Worm (Caenorhabditis elegans) whole organism, L4 larva: ENCODE data around the gene flp-15.

ENCODE experiments used
- D1046.2 ChIP-seq: fragments of 200-800 bp; sonication (Bioruptor generic); IDR thresholded peaks from 2 replicates; pipeline ENCODE4 v1.3.6; 2022; ENCODE audit warnings: missing genetic modification characterization, missing compliant biosample characterization
- F10B5.3 ChIP-seq: sonication (generic microtip); optimal IDR thresholded peaks from 2 replicates; lab custom pipeline; 2016; ENCODE audit warnings: mild to moderate bottlenecking, missing genetic modification characterization, missing compliant biosample characterization
- F26F4.8 ChIP-seq: fragments of 200-800 bp; sonication (Bioruptor generic); conservative IDR thresholded peaks from 2 replicates; pipeline ENCODE4 v1.3.6; 2022; ENCODE audit warnings: missing genetic modification characterization, missing compliant biosample characterization
- F44E2.7 ChIP-seq: fragments of 200-800 bp; sonication (Bioruptor generic); IDR thresholded peaks from 2 replicates; pipeline ENCODE4 v2.1.2; 2022; ENCODE audit warnings: missing genetic modification characterization, missing compliant biosample characterization
- F49E8.2 ChIP-seq: sonication (generic microtip); optimal IDR thresholded peaks from 2 replicates; lab custom pipeline; 2016; ENCODE audit warnings: missing compliant biosample characterization, mild to moderate bottlenecking, missing genetic modification characterization, borderline replicate concordance
- Y5F2A.4 ChIP-seq: fragments of 200-800 bp; sonication (Bioruptor generic); optimal IDR thresholded peaks from 2 replicates; lab custom pipeline; 2018; ENCODE audit warnings: mild to moderate bottlenecking, missing genetic modification characterization, missing compliant biosample characterization
- Y75B8A.6 ChIP-seq: fragments of 200-800 bp; sonication (Bioruptor generic); IDR thresholded peaks from 2 replicates; pipeline ENCODE4 v1.3.6; 2022; ENCODE audit warnings: missing genetic modification reagents, missing genetic modification characterization, missing compliant biosample characterization
- ZK337.2 ChIP-seq: fragments of 200-800 bp; sonication (Bioruptor generic); IDR thresholded peaks from 2 replicates; pipeline ENCODE4 v1.3.6; 2022; ENCODE audit warnings: missing genetic modification reagents, missing genetic modification characterization, missing compliant biosample characterization
- ZK546.5 ChIP-seq, 2 experiments: sonication (generic microtip); optimal IDR thresholded peaks; 2 replicates each; lab custom pipeline; 2017; ENCODE audit warnings: missing biosample characterization in 2 of 2, missing genetic modification characterization in 2 of 2
- ama-1 ChIP-seq: fragments of 150-350 bp; optimal IDR thresholded peaks from 2 replicates; lab custom pipeline; 2014; ENCODE audit warnings: inconsistent platforms, mixed read lengths
- attf-4 ChIP-seq: sonication (generic microtip); optimal IDR thresholded peaks from 3 replicates; lab custom pipeline; 2017; ENCODE audit warnings: missing biosample characterization, missing genetic modification characterization
- cey-2 ChIP-seq: sonication (generic microtip); optimal IDR thresholded peaks from 3 replicates; lab custom pipeline; 2017; ENCODE audit warnings: missing genetic modification characterization, mild to moderate bottlenecking, missing compliant biosample characterization, antibody characterized with exemption, borderline replicate concordance; ENCODE audit not compliant: insufficient read depth
- ctbp-1 ChIP-seq: fragments of 200-800 bp; sonication (Bioruptor generic); IDR thresholded peaks from 2 replicates; pipeline ENCODE4 v1.3.6; 2022; ENCODE audit warnings: missing genetic modification reagents, missing genetic modification characterization, missing compliant biosample characterization
- daf-12 ChIP-seq: fragments of 150-350 bp; optimal IDR thresholded peaks from 2 replicates; lab custom pipeline; 2014; ENCODE audit warnings: missing biosample characterization, missing genetic modification reagents, missing genetic modification characterization
- daf-16 ChIP-seq, 3 experiments: sonication (generic microtip); optimal IDR thresholded peaks; 2 replicates each; lab custom pipeline; 2016 to 2017; ENCODE audit warnings: missing genetic modification characterization in 3 of 3, missing genetic modification reagents in 3 of 3, mild to moderate bottlenecking in 2 of 3, missing compliant biosample characterization in 2 of 3, missing biosample characterization in 1 of 3, moderate library complexity in 1 of 3
- dmd-8 ChIP-seq: fragments of 200-800 bp; sonication (Bioruptor generic); IDR thresholded peaks from 2 replicates; pipeline ENCODE4 v1.3.6; 2022; ENCODE audit warnings: missing genetic modification characterization, missing compliant biosample characterization
- dve-1 ChIP-seq: sonication (generic microtip); optimal IDR thresholded peaks from 2 replicates; lab custom pipeline; 2017; ENCODE audit warnings: antibody characterized with exemption, mild to moderate bottlenecking, missing genetic modification characterization, missing compliant biosample characterization; ENCODE audit not compliant: insufficient read depth
- egl-43 ChIP-seq: fragments of 200-800 bp; sonication (Bioruptor generic); IDR thresholded peaks from 2 replicates; pipeline ENCODE4 v1.3.6; 2022; ENCODE audit warnings: missing genetic modification reagents, missing genetic modification characterization, missing compliant biosample characterization
- gei-8 ChIP-seq: fragments of 200-800 bp; sonication (Bioruptor generic); optimal IDR thresholded peaks from 2 replicates; lab custom pipeline; 2018; ENCODE audit warnings: mild to moderate bottlenecking, missing genetic modification characterization, missing compliant biosample characterization
- hif-1 ChIP-seq, 2 experiments: sonication (generic microtip); optimal IDR thresholded peaks; 2 replicates each; lab custom pipeline; 2016 to 2017; ENCODE audit warnings: missing compliant biosample characterization in 2 of 2, missing genetic modification characterization in 2 of 2, missing genetic modification reagents in 2 of 2, missing genotype in 2 of 2, mild to moderate bottlenecking in 1 of 2
- hmg-1.1 ChIP-seq: fragments of 200-800 bp; sonication (Bioruptor generic); IDR thresholded peaks from 2 replicates; pipeline ENCODE4 v1.3.6; 2022; ENCODE audit warnings: missing genetic modification reagents, missing genetic modification characterization, missing compliant biosample characterization
- madf-5 ChIP-seq, 2 experiments: fragments of 200-800 bp; sonication (Bioruptor generic); IDR thresholded peaks; 2 replicates each; pipeline ENCODE4 v1.3.6; 2022; ENCODE audit warnings: missing compliant biosample characterization in 2 of 2, missing genetic modification characterization in 2 of 2
- mdl-1 ChIP-seq, 2 experiments: fragments of 150-350 bp in 1 of 2; sonication (generic microtip) in 1 of 2; optimal IDR thresholded peaks; 2 replicates each; lab custom pipeline; 2014 to 2017; ENCODE audit warnings: missing biosample characterization in 2 of 2, missing genetic modification characterization in 2 of 2
- mdt-29 ChIP-seq: fragments of 200-800 bp; sonication (Bioruptor generic); IDR thresholded peaks from 2 replicates; pipeline ENCODE4 v1.3.6; 2022; ENCODE audit warnings: missing genetic modification reagents, missing genetic modification characterization, missing compliant biosample characterization
- mep-1 ChIP-seq: fragments of 150-350 bp; sonication (generic microtip); optimal IDR thresholded peaks from 3 replicates; lab custom pipeline; 2014; ENCODE audit warnings: missing biosample characterization, missing genetic modification characterization
- mes-2 ChIP-seq: sonication (generic microtip); optimal IDR thresholded peaks from 2 replicates; lab custom pipeline; 2016; ENCODE audit warnings: missing genotype, mild to moderate bottlenecking, missing genetic modification characterization, missing compliant biosample characterization; ENCODE audit not compliant: poor library complexity, severe bottlenecking
- mxl-2 ChIP-seq: fragments of 200-800 bp; sonication (Bioruptor generic); conservative IDR thresholded peaks from 2 replicates; pipeline ENCODE4 v1.3.6; 2022; ENCODE audit warnings: missing genetic modification reagents, missing genetic modification characterization, missing compliant biosample characterization
- mxl-3 ChIP-seq: fragments of 200-800 bp; sonication (Bioruptor generic); optimal IDR thresholded peaks from 2 replicates; lab custom pipeline; 2018; ENCODE audit warnings: mild to moderate bottlenecking, missing genetic modification characterization, missing compliant biosample characterization
- nhr-237 ChIP-seq: sonication (generic microtip); optimal IDR thresholded peaks from 2 replicates; lab custom pipeline; 2017; ENCODE audit warnings: missing biosample characterization, missing genetic modification characterization
- nhr-28 ChIP-seq: fragments of 150-350 bp; optimal IDR thresholded peaks from 2 replicates; lab custom pipeline; 2014; ENCODE audit warnings: missing biosample characterization, missing genetic modification characterization
- nhr-41 ChIP-seq: fragments of 200-800 bp; sonication (Bioruptor generic); IDR thresholded peaks from 2 replicates; pipeline ENCODE4 v1.3.6; 2022; ENCODE audit warnings: missing genetic modification reagents, missing genetic modification characterization, missing compliant biosample characterization
- nhr-6 ChIP-seq: fragments of 150-350 bp; optimal IDR thresholded peaks from 2 replicates; lab custom pipeline; 2014; ENCODE audit warnings: missing biosample characterization, missing genetic modification characterization
- set-16 ChIP-seq: fragments of 200-800 bp; sonication (Bioruptor generic); IDR thresholded peaks from 2 replicates; pipeline ENCODE4 v1.3.6; 2022; ENCODE audit warnings: missing genetic modification reagents, missing genetic modification characterization, missing compliant biosample characterization
- snpc-1.2 ChIP-seq: fragments of 200-800 bp; sonication (Bioruptor generic); IDR thresholded peaks from 2 replicates; pipeline ENCODE4 v1.3.6; 2022; ENCODE audit warnings: missing genetic modification reagents, missing genetic modification characterization, missing compliant biosample characterization
- spr-1 ChIP-seq: sonication (generic microtip); optimal IDR thresholded peaks from 2 replicates; lab custom pipeline; 2016; ENCODE audit warnings: mild to moderate bottlenecking, missing genetic modification characterization, missing compliant biosample characterization
- spr-3 ChIP-seq: fragments of 200-800 bp; sonication (Bioruptor generic); optimal IDR thresholded peaks from 2 replicates; lab custom pipeline; 2018; ENCODE audit warnings: mild to moderate bottlenecking, missing genetic modification characterization, missing compliant biosample characterization
- tag-97 ChIP-seq: fragments of 200-800 bp; sonication (Bioruptor generic); IDR thresholded peaks from 2 replicates; pipeline ENCODE4 v1.3.6; 2022; ENCODE audit warnings: missing genetic modification characterization, missing compliant biosample characterization
- unc-39 ChIP-seq: sonication (generic microtip); optimal IDR thresholded peaks from 2 replicates; lab custom pipeline; 2017; ENCODE audit warnings: missing biosample characterization, missing genetic modification characterization
- unc-62 ChIP-seq, 3 experiments: fragments of 150-350 bp in 1 of 3; sonication (generic microtip); optimal IDR thresholded peaks in 2 of 3; peaks in 1 of 3; 1 replicate in 1 of 3; 2 replicates in 2 of 3; lab custom pipeline; 2014 to 2017; ENCODE audit warnings: missing biosample characterization in 3 of 3, missing genetic modification characterization in 3 of 3, missing genetic modification reagents in 3 of 3, missing genotype in 1 of 3
- zag-1 ChIP-seq: fragments of 150-350 bp; optimal IDR thresholded peaks from 2 replicates; lab custom pipeline; 2014; ENCODE audit warnings: missing biosample characterization, missing genetic modification characterization
- zfp-2 ChIP-seq: sonication (generic microtip); optimal IDR thresholded peaks from 2 replicates; lab custom pipeline; 2016; ENCODE audit warnings: mild to moderate bottlenecking, missing genetic modification characterization, missing compliant biosample characterization
- zfp-3 ChIP-seq: fragments of 200-800 bp; sonication (Bioruptor generic); conservative IDR thresholded peaks from 2 replicates; pipeline ENCODE4 v1.3.6; 2022; ENCODE audit warnings: missing genetic modification reagents, missing genetic modification characterization, missing compliant biosample characterization
- ztf-11 ChIP-seq: fragments of 150-350 bp; optimal IDR thresholded peaks from 2 replicates; lab custom pipeline; 2014; ENCODE audit warnings: missing biosample characterization, missing genetic modification characterization

The flp-15 gene

ce11 chrIII:13709122-13709521 lies 41.5 kb upstream of the flp-15 start (continued):
- no peak for TF ChIP-seq F10B5.3 (tag; lab: Kevin White, UChicago)
- TF ChIP-seq gei-8: no peak
- TF ChIP-seq Y5F2A.4 (GFP tag; lab: Kevin White, UChicago): no peak
- TF ChIP-seq spr-3 (GFP tag; lab: Kevin White, UChicago): no peak
- TF ChIP-seq nhr-237 (tag; lab: Kevin White, UChicago): no peak
- TF ChIP-seq ZK337.2: no peak
- peak; percentile 19 for TF ChIP-seq spr-1 (tag; lab: Kevin White, UChicago)

ce11 chrIII:13708415-13708814 lies 40.8 kb upstream of the flp-15 start:
- peak in 1 of 2 experiments; percentile 51 for TF ChIP-seq unc-62 (GFP tag; optimal IDR thresholded peaks at IDR 0.05 in 1 of 2; lab: Kevin White, UChicago)
- TF ChIP-seq unc-62 (tag; optimal IDR thresholded peaks at IDR 0.05; lab: Kevin White, UChicago): no peak
- no peak for TF ChIP-seq ztf-11 (tag; lab: Kevin White, UChicago)

ce11 chrIII:13701691-13702090 lies 34.1 kb upstream of the flp-15 start, which contains the start of gene lit-1:
Gene lit-1 (plus strand): TSS chrIII:13701991.
- no peak for TF ChIP-seq F26F4.8 (GFP tag; lab: Robert Waterston, UW)
- no peak for TF ChIP-seq nhr-6 (tag; lab: Kevin White, UChicago)
- TF ChIP-seq mdt-29 (GFP tag; lab: Robert Waterston, UW): no peak
- no peak for TF ChIP-seq zag-1 (tag; lab: Kevin White, UChicago)
- TF ChIP-seq ctbp-1 (GFP tag; lab: Robert Waterston, UW): no peak
- TF ChIP-seq nhr-237 (tag; lab: Kevin White, UChicago): no peak
- TF ChIP-seq mxl-2 (GFP tag; lab: Robert Waterston, UW): no peak
- no peak for TF ChIP-seq dmd-8 (GFP tag; lab: Robert Waterston, UW)
- TF ChIP-seq mes-2: no peak
- TF ChIP-seq daf-16 (GFP tag; optimal IDR thresholded peaks at IDR 0.05; lab: Kevin White, UChicago): no peak
- no peak for TF ChIP-seq daf-16 (tag; optimal IDR thresholded peaks at IDR 0.05; lab: Kevin White, UChicago)
- TF ChIP-seq daf-12 (tag; lab: Kevin White, UChicago): no peak
- TF ChIP-seq zfp-3: no peak
- TF ChIP-seq dve-1 (tag; lab: Kevin White, UChicago): no peak
- no peak for TF ChIP-seq snpc-1.2 (GFP tag; lab: Robert Waterston, UW)

ce11 chrIII:13697822-13698221 lies 30.2 kb upstream of the flp-15 start:
- no peak for TF ChIP-seq ama-1 (lab: Kevin White, UChicago)
- no peak for TF ChIP-seq gei-8
- no peak for TF ChIP-seq Y5F2A.4 (GFP tag; lab: Kevin White, UChicago)
- TF ChIP-seq mdl-1 (tag; optimal IDR thresholded peaks at IDR 0.05; lab: Kevin White, UChicago): peak in 1 of 2 experiments; percentile 29
- peak; percentile 75 for TF ChIP-seq set-16 (GFP tag; lab: Robert Waterston, UW)
- TF ChIP-seq mep-1 (tag; lab: Kevin White, UChicago): peak; percentile 43
- no peak for TF ChIP-seq F49E8.2 (tag; lab: Kevin White, UChicago)
- no peak for TF ChIP-seq F26F4.8 (GFP tag; lab: Robert Waterston, UW)
- peak in 1 of 2 experiments; percentile 2 for TF ChIP-seq daf-16 (GFP tag; optimal IDR thresholded peaks at IDR 0.05; lab: Kevin White, UChicago)
- no peak for TF ChIP-seq daf-16 (tag; optimal IDR thresholded peaks at IDR 0.05; lab: Kevin White, UChicago)
- no peak for TF ChIP-seq mxl-2 (GFP tag; lab: Robert Waterston, UW)
- TF ChIP-seq F44E2.7: no peak
- no peak for TF ChIP-seq mxl-3 (GFP tag; lab: Kevin White, UChicago)
- no peak for TF ChIP-seq attf-4 (tag; lab: Kevin White, UChicago)
- TF ChIP-seq cey-2: no peak
- no peak for TF ChIP-seq zfp-2
- TF ChIP-seq hif-1 (tag; optimal IDR thresholded peaks at IDR 0.05; lab: Kevin White, UChicago): no peak
- TF ChIP-seq nhr-28 (tag; lab: Kevin White, UChicago): no peak
- peak; percentile 40; the same call in 1 of the 2 replicates for TF ChIP-seq egl-43 (GFP tag; lab: Robert Waterston, UW)
- no peak for TF ChIP-seq madf-5 (GFP tag; IDR thresholded peaks at IDR 0.05; lab: Robert Waterston, UW)
- no peak for TF ChIP-seq nhr-41 (GFP tag; lab: Robert Waterston, UW)
- no peak for TF ChIP-seq unc-39 (tag; lab: Kevin White, UChicago)
- no peak for TF ChIP-seq tag-97 (GFP tag; lab: Robert Waterston, UW)
- TF ChIP-seq mes-2: no peak
- TF ChIP-seq ctbp-1 (GFP tag; lab: Robert Waterston, UW): 0 out of 2 replicates have a peak, but pooled peaks have one; percentile 11
- TF ChIP-seq Y75B8A.6 (GFP tag; lab: Robert Waterston, UW): no peak
- no peak for TF ChIP-seq D1046.2 (GFP tag; lab: Robert Waterston, UW)
- TF ChIP-seq hmg-1.1: peak; percentile 60
- TF ChIP-seq ZK546.5 (tag; optimal IDR thresholded peaks at IDR 0.05; lab: Kevin White, UChicago): no peak
